Worm (Caenorhabditis elegans) whole organism, L2 larva: ENCODE data around the gene R102.3.

Experiments used
- C34F6.9 ChIP-seq: fragments of 150-350 bp; optimal IDR thresholded peaks from 2 replicates; lab custom pipeline; 2014; ENCODE audit warnings: missing biosample characterization, missing genetic modification characterization
- F13H6.1 ChIP-seq: sonication (generic microtip); optimal IDR thresholded peaks from 2 replicates; lab custom pipeline; 2016; ENCODE audit warnings: missing genetic modification characterization, missing compliant biosample characterization
- R02D3.7 ChIP-seq: fragments of 150-350 bp; optimal IDR thresholded peaks from 2 replicates; lab custom pipeline; 2014; ENCODE audit warnings: missing biosample characterization, missing genetic modification characterization
- Y55F3AM.14 ChIP-seq: fragments of 200-800 bp; sonication (Bioruptor generic); optimal IDR thresholded peaks from 2 replicates; lab custom pipeline; 2018; ENCODE audit warnings: mild to moderate bottlenecking, missing genetic modification characterization, missing compliant biosample characterization
- ZK546.5 ChIP-seq: sonication (generic microtip); optimal IDR thresholded peaks from 2 replicates; lab custom pipeline; 2017; ENCODE audit warnings: missing biosample characterization, missing genetic modification characterization
- blmp-1 ChIP-seq: sonication (generic microtip); optimal IDR thresholded peaks from 2 replicates; lab custom pipeline; 2017; ENCODE audit warnings: missing genetic modification characterization, mild to moderate bottlenecking, missing compliant biosample characterization, antibody characterized with exemption, moderate library complexity; ENCODE audit not compliant: insufficient read depth
- ceh-16 ChIP-seq: fragments of 150-350 bp; optimal IDR thresholded peaks from 2 replicates; lab custom pipeline; 2014; ENCODE audit warnings: missing biosample characterization, missing genetic modification characterization
- dmd-4 ChIP-seq: sonication (generic microtip); optimal IDR thresholded peaks from 2 replicates; lab custom pipeline; 2017; ENCODE audit warnings: missing biosample characterization, missing genetic modification characterization
- elt-3 ChIP-seq: sonication (generic microtip); optimal IDR thresholded peaks from 2 replicates; lab custom pipeline; 2017; ENCODE audit warnings: missing biosample characterization, missing genetic modification characterization
- fos-1 ChIP-seq: fragments of 150-350 bp; optimal IDR thresholded peaks from 2 replicates; lab custom pipeline; 2014; ENCODE audit warnings: missing biosample characterization, missing genetic modification characterization
- gmeb-1 ChIP-seq: fragments of 150-350 bp; optimal IDR thresholded peaks from 2 replicates; lab custom pipeline; 2014; ENCODE audit warnings: missing biosample characterization, missing genetic modification characterization
- lin-11 ChIP-seq: fragments of 150-350 bp; sonication (generic microtip); optimal IDR thresholded peaks from 2 replicates; lab custom pipeline; 2014; ENCODE audit warnings: missing biosample characterization, missing genetic modification characterization, inconsistent platforms, mixed read lengths
- lin-13 ChIP-seq: fragments of 150-350 bp; optimal IDR thresholded peaks from 2 replicates; lab custom pipeline; 2014; ENCODE audit warnings: missing biosample characterization, missing genetic modification reagents, missing genetic modification characterization
- lin-39 ChIP-seq: fragments of 150-350 bp; optimal IDR thresholded peaks from 2 replicates; lab custom pipeline; 2014; ENCODE audit warnings: missing biosample characterization, missing genetic modification reagents, missing genetic modification characterization
- mab-5 ChIP-seq: fragments of 150-350 bp; optimal IDR thresholded peaks from 2 replicates; lab custom pipeline; 2014; ENCODE audit warnings: missing biosample characterization, missing genetic modification characterization
- mbf-1 ChIP-seq: sonication (generic microtip); optimal IDR thresholded peaks from 2 replicates; lab custom pipeline; 2017; ENCODE audit warnings: missing biosample characterization, missing genetic modification characterization
- mdl-1 ChIP-seq, 2 experiments: fragments of 150-350 bp in 1 of 2; sonication (generic microtip) in 1 of 2; optimal IDR thresholded peaks; 2 replicates each; lab custom pipeline; 2017; ENCODE audit warnings: missing biosample characterization in 2 of 2, missing genetic modification characterization in 2 of 2
- nhr-10 ChIP-seq: sonication (generic microtip); optimal IDR thresholded peaks from 2 replicates; lab custom pipeline; 2017; ENCODE audit warnings: missing biosample characterization, missing genetic modification characterization
- nhr-11 ChIP-seq: fragments of 150-350 bp; optimal IDR thresholded peaks from 2 replicates; lab custom pipeline; 2014; ENCODE audit warnings: missing biosample characterization, missing genetic modification characterization
- nhr-129 ChIP-seq: fragments of 150-350 bp; optimal IDR thresholded peaks from 2 replicates; lab custom pipeline; 2014; ENCODE audit warnings: missing biosample characterization, missing genetic modification characterization
- nhr-21 ChIP-seq: fragments of 150-350 bp; optimal IDR thresholded peaks from 2 replicates; lab custom pipeline; 2014; ENCODE audit warnings: missing biosample characterization, missing genetic modification characterization
- nhr-23 ChIP-seq: fragments of 150-350 bp; optimal IDR thresholded peaks from 2 replicates; lab custom pipeline; 2014; ENCODE audit warnings: missing biosample characterization, missing genetic modification reagents, missing genetic modification characterization
- nhr-6 ChIP-seq: fragments of 150-350 bp; optimal IDR thresholded peaks from 2 replicates; lab custom pipeline; 2014; ENCODE audit warnings: missing biosample characterization, missing genetic modification characterization
- nhr-77 ChIP-seq: fragments of 150-350 bp; optimal IDR thresholded peaks from 2 replicates; lab custom pipeline; 2014; ENCODE audit warnings: missing biosample characterization, missing genetic modification characterization
- peb-1 ChIP-seq: fragments of 150-350 bp; optimal IDR thresholded peaks from 2 replicates; lab custom pipeline; 2014; ENCODE audit warnings: missing biosample characterization, missing genetic modification characterization
- sem-4 ChIP-seq: fragments of 150-350 bp; optimal IDR thresholded peaks from 2 replicates; lab custom pipeline; 2014; ENCODE audit warnings: missing biosample characterization, missing genetic modification reagents, missing genetic modification characterization
- skn-1 ChIP-seq: sonication (generic microtip); optimal IDR thresholded peaks from 2 replicates; lab custom pipeline; 2017; ENCODE audit warnings: missing biosample characterization, missing genetic modification characterization
- sma-3 ChIP-seq: sonication (generic microtip); optimal IDR thresholded peaks from 2 replicates; lab custom pipeline; 2016; ENCODE audit warnings: missing genetic modification reagents, missing genetic modification characterization, missing compliant biosample characterization
- sma-9 ChIP-seq, 2 experiments: fragments of 150-350 bp in 1 of 2; sonication (generic microtip) in 1 of 2; optimal IDR thresholded peaks; 2 replicates each; lab custom pipeline; 2014 to 2016; ENCODE audit warnings: missing genetic modification characterization in 2 of 2, mild to moderate bottlenecking in 1 of 2, missing biosample characterization in 1 of 2, missing compliant biosample characterization in 1 of 2, missing genetic modification reagents in 1 of 2, moderate library complexity in 1 of 2
- snpc-4 ChIP-seq: fragments of 150-350 bp; optimal IDR thresholded peaks from 2 replicates; lab custom pipeline; 2014; ENCODE audit warnings: missing biosample characterization, missing genetic modification characterization
- unc-62 ChIP-seq: fragments of 150-350 bp; optimal IDR thresholded peaks from 2 replicates; lab custom pipeline; 2014; ENCODE audit warnings: missing biosample characterization, missing genetic modification reagents, missing genetic modification characterization
- ztf-1 ChIP-seq: fragments of 200-800 bp; sonication (Bioruptor generic); conservative IDR thresholded peaks from 2 replicates; pipeline ENCODE4 v1.3.6; 2022; ENCODE audit warnings: missing genetic modification characterization, missing compliant biosample characterization
- ztf-11 ChIP-seq: sonication (generic microtip); optimal IDR thresholded peaks from 2 replicates; lab custom pipeline; 2017; ENCODE audit warnings: missing biosample characterization, missing genetic modification characterization
- ztf-4 ChIP-seq: fragments of 150-350 bp; optimal IDR thresholded peaks from 2 replicates; lab custom pipeline; 2014; ENCODE audit warnings: missing biosample characterization, missing genetic modification characterization

The R102.3 gene

ce11 chrIV:10666523-10666922 lies 22.8 kb upstream of the R102.3 start, which contains the start of gene epi-1:
Gene epi-1 (plus strand): TSS chrIV:10666823.
- TF ChIP-seq fos-1 (tag; lab: Kevin White, UChicago) (no peak), nhr-6 (tag; lab: Kevin White, UChicago) (no peak), nhr-10 (tag; lab: Kevin White, UChicago) (no peak), ZK546.5 (tag; lab: Kevin White, UChicago) (no peak)

DNA sequence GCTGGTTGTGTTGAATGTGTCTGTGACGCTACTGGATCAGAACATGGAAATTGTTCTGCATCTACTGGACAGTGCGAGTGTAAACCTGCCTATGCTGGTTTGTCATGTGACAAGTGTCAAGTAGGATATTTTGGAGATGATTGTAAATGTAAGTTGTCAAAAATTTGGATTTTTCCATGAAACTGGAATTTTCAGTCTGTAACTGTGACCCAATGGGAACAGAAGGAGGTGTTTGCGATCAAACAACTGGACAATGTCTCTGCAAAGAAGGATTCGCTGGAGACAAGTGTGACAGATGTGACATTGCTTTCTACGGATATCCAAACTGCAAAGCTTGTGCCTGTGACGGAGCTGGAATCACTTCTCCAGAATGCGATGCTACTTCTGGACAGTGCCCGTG lies 20.8 kb upstream of the R102.3 start:
- TF ChIP-seq mab-5 (tag; lab: Kevin White, UChicago) (no peak), nhr-21 (tag; lab: Kevin White, UChicago) (no peak), unc-62 (GFP tag; lab: Kevin White, UChicago) (no peak), sma-9 (GFP tag; optimal IDR thresholded peaks at IDR 0.05; lab: Kevin White, UChicago) (no peak), sma-9 (tag; optimal IDR thresholded peaks at IDR 0.05; lab: Kevin White, UChicago) (no peak), ceh-16 (tag; lab: Kevin White, UChicago) (no peak), sem-4 (no peak), nhr-129 (tag; lab: Kevin White, UChicago) (no peak), elt-3 (tag; lab: Kevin White, UChicago) (no peak), peb-1 (tag; lab: Kevin White, UChicago) (no peak), Y55F3AM.14 (GFP tag; lab: Kevin White, UChicago) (no peak), ZK546.5 (tag; lab: Kevin White, UChicago) (no peak), ztf-1 (no peak), mdl-1 (tag; optimal IDR thresholded peaks at IDR 0.05; lab: Kevin White, UChicago) (no peak), lin-39 (tag; lab: Kevin White, UChicago) (no peak), nhr-11 (tag; lab: Kevin White, UChicago) (no peak), F13H6.1 (no peak), lin-11 (tag; lab: Kevin White, UChicago) (no peak), snpc-4 (no peak), ztf-4 (tag; lab: Kevin White, UChicago) (no peak), ztf-11 (tag; lab: Kevin White, UChicago) (no peak)

ce11 chrIV:10680379-10680778 lies 8.9 kb upstream of the R102.3 start, which contains the start of gene K08C7.4:
Gene K08C7.4 (minus strand): TSS chrIV:10680479.
- TF ChIP-seq ceh-16 (tag; lab: Kevin White, UChicago) (no peak), R02D3.7 (tag; lab: Kevin White, UChicago) (no peak), skn-1 (tag; lab: Kevin White, UChicago) (no peak), blmp-1 (tag; lab: Kevin White, UChicago) (no peak), unc-62 (GFP tag; lab: Kevin White, UChicago) (no peak), mbf-1 (tag; lab: Kevin White, UChicago) (no peak), C34F6.9 (tag; lab: Kevin White, UChicago) (no peak), nhr-77 (tag; lab: Kevin White, UChicago) (no peak), nhr-23 (no peak), lin-13 (GFP tag; lab: Kevin White, UChicago) (no peak), sma-3 (GFP tag; lab: Kevin White, UChicago) (no peak), dmd-4 (tag; lab: Kevin White, UChicago) (no peak), elt-3 (tag; lab: Kevin White, UChicago) (no peak), mab-5 (tag; lab: Kevin White, UChicago) (no peak)

DNA sequence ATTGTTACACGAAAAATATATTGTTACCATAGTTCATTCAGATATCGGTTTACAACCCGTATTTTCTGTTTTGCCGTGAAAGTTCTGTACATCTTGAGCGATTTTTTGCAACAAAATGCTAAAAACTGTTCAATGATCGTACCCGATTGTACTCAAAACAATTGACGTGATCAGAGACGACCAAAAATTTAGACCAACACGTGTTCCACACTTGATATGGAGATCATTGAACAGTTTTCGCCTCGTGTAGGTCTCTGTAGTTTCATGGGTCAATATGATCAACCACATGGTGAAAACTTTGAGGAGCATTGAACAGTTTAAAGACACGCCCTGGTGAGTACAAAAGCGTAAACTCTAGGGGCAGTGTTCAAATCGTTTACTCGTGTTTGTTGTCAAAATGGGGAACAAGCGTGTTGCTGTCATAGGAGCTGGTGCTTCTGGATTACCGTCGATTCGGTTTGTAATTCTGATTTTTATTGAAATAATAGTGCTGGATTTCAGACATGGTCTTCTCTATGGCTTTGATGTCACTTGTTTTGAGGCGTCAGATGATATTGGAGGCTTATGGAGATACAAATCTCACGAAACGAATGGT lies 7.1 kb upstream of the R102.3 start, which contains the start of gene fmo-2:
Gene fmo-2 (plus strand): TSS at position 370 of the 595 bp plus-strand sequence.
- TF ChIP-seq gmeb-1 (tag; lab: Kevin White, UChicago) (no peak), elt-3 (tag; lab: Kevin White, UChicago) (no peak), mdl-1 (tag; optimal IDR thresholded peaks at IDR 0.05; lab: Kevin White, UChicago) (peak in 1 of 2 experiments; percentile 22), ztf-11 (tag; lab: Kevin White, UChicago) (no peak), snpc-4 (no peak), nhr-21 (tag; lab: Kevin White, UChicago) (peak; percentile 65), nhr-129 (tag; lab: Kevin White, UChicago) (peak; percentile 30), sma-9 (GFP tag; optimal IDR thresholded peaks at IDR 0.05; lab: Kevin White, UChicago) (peak; percentile 66), sma-9 (tag; optimal IDR thresholded peaks at IDR 0.05; lab: Kevin White, UChicago) (no peak)
